Fruit fly (Drosophila melanogaster) S2 (cell line): ENCODE measurements around the gene CG33687.

ENCODE experiments used
- CG8478 ChIP-seq: fragments of >200 bp; optimal IDR thresholded peaks from 2 replicates; lab custom pipeline; 2018
- CTCF ChIP-seq, 2 experiments: fragments of >200 bp; optimal IDR thresholded peaks; 2 replicates each; lab custom pipeline; 2018

DNA sequence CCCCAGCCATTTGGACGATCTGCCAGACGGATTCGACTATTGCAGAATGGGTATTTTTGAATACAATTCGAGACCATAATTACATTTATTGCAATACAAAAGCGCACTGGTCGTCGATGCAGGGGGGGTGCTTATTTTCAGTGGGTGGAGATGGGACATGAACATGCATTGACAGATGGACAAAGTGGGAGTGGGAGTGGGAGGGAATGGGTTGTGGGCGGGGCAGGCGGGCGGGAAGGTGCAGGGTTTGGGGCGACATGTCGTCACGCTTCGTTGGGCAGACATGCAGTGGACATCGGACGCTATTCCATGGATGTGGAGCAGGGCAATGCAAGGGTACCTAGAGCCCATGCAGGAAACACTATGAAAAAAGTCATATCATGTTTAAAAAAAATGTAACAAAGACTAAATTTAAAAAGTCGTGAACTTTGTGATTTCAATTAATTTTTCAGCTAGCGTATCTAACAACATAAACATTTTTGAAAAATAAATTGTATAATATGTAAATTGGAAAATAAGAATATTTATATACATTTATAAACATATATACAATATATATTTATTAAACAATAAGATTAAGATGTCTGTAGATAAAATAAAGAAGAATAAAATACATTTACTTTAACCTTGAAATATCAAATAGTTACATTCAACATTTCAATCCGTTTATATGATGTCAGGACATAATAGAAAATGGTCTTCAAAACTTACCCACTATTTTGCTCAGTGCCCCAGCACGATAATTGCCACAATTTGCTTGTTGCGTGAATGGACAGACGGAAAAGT is 10.6 kb downstream of the CG33687 start:
- TF ChIP-seq CTCF (optimal IDR thresholded peaks at IDR 0.05; lab: Kevin White, UChicago) (no peak), CG8478 (lab: Kevin White, UChicago) (no peak)
